Fruit fly (Drosophila melanogaster) whole organism, wandering third instar larva: Measurements from ENCODE around the gene CG33645.

Source experiments
- Abd-B ChIP-seq: fragments of >200 bp; optimal IDR thresholded peaks from 2 replicates; lab custom pipeline; 2017; ENCODE audit warnings: missing biosample characterization, missing genetic modification characterization
- CG32264 ChIP-seq: fragments of 200-800 bp; sonication (Bioruptor generic); optimal IDR thresholded peaks from 2 replicates; lab custom pipeline; 2016; ENCODE audit warnings: missing biosample characterization, missing genetic modification characterization
- CG9705 ChIP-seq: fragments of 200-800 bp; sonication (Bioruptor generic); optimal IDR thresholded peaks from 2 replicates; lab custom pipeline; 2018; ENCODE audit warnings: missing biosample characterization, mild to moderate bottlenecking, missing genetic modification characterization
- CrebA ChIP-seq: fragments of 200-800 bp; sonication (Bioruptor generic); optimal IDR thresholded peaks from 2 replicates; lab custom pipeline; 2016; ENCODE audit warnings: missing biosample characterization, mild to moderate bottlenecking, missing genetic modification characterization, borderline replicate concordance
- Dfd ChIP-seq: fragments of >200 bp; optimal IDR thresholded peaks from 2 replicates; lab custom pipeline; 2017; ENCODE audit warnings: missing biosample characterization, missing genetic modification characterization
- Dif ChIP-seq: fragments of 200-275, 200-300 bp; sonication (Bioruptor generic); optimal IDR thresholded peaks from 2 replicates; lab custom pipeline; 2018; ENCODE audit warnings: missing biosample characterization, missing genetic modification characterization; ENCODE audit not compliant: partially characterized antibody
- GATAd ChIP-seq: sonication (Bioruptor generic); optimal IDR thresholded peaks from 2 replicates; lab custom pipeline; 2016; ENCODE audit warnings: missing biosample characterization, missing genetic modification characterization
- HLH106 ChIP-seq: fragments of 200-800 bp; optimal IDR thresholded peaks from 3 replicates; lab custom pipeline; 2019; ENCODE audit warnings: missing biosample characterization, mild to moderate bottlenecking, missing genetic modification characterization, moderate library complexity
- Hnf4 ChIP-seq: fragments of 200-800 bp; sonication (Bioruptor generic); optimal IDR thresholded peaks from 2 replicates; lab custom pipeline; 2016; ENCODE audit warnings: missing biosample characterization, mild to moderate bottlenecking, missing genetic modification characterization
- Hr78 ChIP-seq: fragments of >200 bp; optimal IDR thresholded peaks from 2 replicates; lab custom pipeline; 2017; ENCODE audit warnings: missing biosample characterization, missing genetic modification characterization
- Hr83 ChIP-seq: fragments of 200-300 bp; sonication (Bioruptor generic); optimal IDR thresholded peaks from 2 replicates; lab custom pipeline; 2016; ENCODE audit warnings: missing biosample characterization, mild to moderate bottlenecking, missing genetic modification characterization, moderate library complexity; ENCODE audit not compliant: poor library complexity, severe bottlenecking
- Jra ChIP-seq: sonication (Bioruptor generic); optimal IDR thresholded peaks from 2 replicates; lab custom pipeline; 2016; ENCODE audit warnings: missing biosample characterization, missing genetic modification characterization
- Mio ChIP-seq: sonication (Bioruptor generic); optimal IDR thresholded peaks from 2 replicates; lab custom pipeline; 2016; ENCODE audit warnings: missing biosample characterization, missing genetic modification characterization
- Myc ChIP-seq: fragments of >200 bp; optimal IDR thresholded peaks from 2 replicates; lab custom pipeline; 2017
- N ChIP-seq: fragments of >200 bp; optimal IDR thresholded peaks from 2 replicates; lab custom pipeline; 2018; ENCODE audit warnings: missing biosample characterization, missing external identifiers, missing genetic modification characterization
- OdsH ChIP-seq: fragments of 200-800 bp; sonication (Bioruptor generic); optimal IDR thresholded peaks from 2 replicates; lab custom pipeline; 2016; ENCODE audit warnings: missing biosample characterization, mild to moderate bottlenecking, missing genetic modification characterization
- Rel ChIP-seq, 2 experiments: fragments of 200-800 bp; sonication (Bioruptor generic) in 1 of 2; optimal IDR thresholded peaks; 2 replicates in 1 of 2; 3 replicates in 1 of 2; lab custom pipeline; 2016 to 2019; ENCODE audit warnings: mild to moderate bottlenecking in 2 of 2, missing biosample characterization in 2 of 2, missing genetic modification characterization in 2 of 2, moderate library complexity in 1 of 2
- Sp1 ChIP-seq: fragments of 200-800 bp; sonication (Bioruptor generic); optimal IDR thresholded peaks from 3 replicates; lab custom pipeline; 2019; ENCODE audit warnings: missing biosample characterization, mild to moderate bottlenecking, missing genetic modification characterization, moderate library complexity
- Vsx2 ChIP-seq: fragments of 200-300, 225-300 bp; sonication (Bioruptor generic); optimal IDR thresholded peaks from 2 replicates; lab custom pipeline; 2018; ENCODE audit warnings: missing biosample characterization, missing genetic modification characterization; ENCODE audit not compliant: partially characterized antibody
- br ChIP-seq: fragments of 200-800 bp; sonication (Bioruptor generic); optimal IDR thresholded peaks from 2 replicates; lab custom pipeline; 2016; ENCODE audit warnings: missing biosample characterization, missing genetic modification characterization
- brk ChIP-seq: fragments of 200-800 bp; sonication (Bioruptor generic); optimal IDR thresholded peaks from 2 replicates; lab custom pipeline; 2016; ENCODE audit warnings: missing biosample characterization, mild to moderate bottlenecking, missing genetic modification characterization
- dl ChIP-seq, 2 experiments: fragments of 175-275, 200-275 bp in 1 of 2; fragments of 200-275 bp in 1 of 2; sonication (Bioruptor generic); optimal IDR thresholded peaks; lab custom pipeline; 2018; ENCODE audit warnings: mild to moderate bottlenecking in 2 of 2, missing biosample characterization in 2 of 2, missing genetic modification characterization in 2 of 2, moderate library complexity in 2 of 2; ENCODE audit not compliant: partially characterized antibody in 2 of 2, insufficient read depth in 1 of 2
- dmrt93B ChIP-seq: fragments of 200-800 bp; sonication (Bioruptor generic); optimal IDR thresholded peaks from 2 replicates; lab custom pipeline; 2018; ENCODE audit warnings: missing biosample characterization, mild to moderate bottlenecking, missing genetic modification characterization
- dsf ChIP-seq: sonication (Bioruptor generic); optimal IDR thresholded peaks from 2 replicates; lab custom pipeline; 2016; ENCODE audit warnings: missing biosample characterization, missing genetic modification characterization, borderline replicate concordance
- ey ChIP-seq: fragments of 200-800 bp; sonication (Bioruptor generic); optimal IDR thresholded peaks from 2 replicates; lab custom pipeline; 2016; ENCODE audit warnings: missing biosample characterization, missing genetic modification characterization
- foxo ChIP-seq, 2 experiments: fragments of 200-800 bp; sonication (Bioruptor generic); optimal IDR thresholded peaks; 2 replicates in 1 of 2; 3 replicates in 1 of 2; lab custom pipeline; 2016 to 2017; ENCODE audit warnings: missing biosample characterization in 2 of 2, missing genetic modification characterization in 2 of 2
- fru ChIP-seq: fragments of 200-800 bp; sonication (Bioruptor generic); optimal IDR thresholded peaks from 3 replicates; lab custom pipeline; 2016; ENCODE audit warnings: missing biosample characterization, mild to moderate bottlenecking, missing genetic modification characterization
- h ChIP-seq: fragments of 200-800 bp; sonication (Bioruptor generic); optimal IDR thresholded peaks from 3 replicates; lab custom pipeline; 2016; ENCODE audit warnings: missing biosample characterization, mild to moderate bottlenecking, missing genetic modification characterization
- jim ChIP-seq: fragments of 175-275, 200-325 bp; sonication (Bioruptor generic); optimal IDR thresholded peaks from 2 replicates; lab custom pipeline; 2016; ENCODE audit warnings: missing biosample characterization, mild to moderate bottlenecking, missing genetic modification characterization
- lola ChIP-seq: fragments of >200 bp; optimal IDR thresholded peaks from 2 replicates; lab custom pipeline; 2017; ENCODE audit warnings: missing biosample characterization, missing genetic modification characterization
- pan ChIP-seq: fragments of >200 bp; optimal IDR thresholded peaks from 2 replicates; lab custom pipeline; 2017
- psq ChIP-seq: fragments of 200-800 bp; sonication (Bioruptor generic); optimal IDR thresholded peaks from 3 replicates; lab custom pipeline; 2017; ENCODE audit warnings: missing biosample characterization, mild to moderate bottlenecking, missing genetic modification characterization, moderate library complexity
- rgr ChIP-seq: fragments of 200-800 bp; sonication (Bioruptor generic); optimal IDR thresholded peaks from 3 replicates; lab custom pipeline; 2016; ENCODE audit warnings: missing biosample characterization, mild to moderate bottlenecking, missing genetic modification characterization
- sage ChIP-seq: fragments of 200-800 bp; sonication (Bioruptor generic); optimal IDR thresholded peaks from 2 replicates; lab custom pipeline; 2016; ENCODE audit warnings: missing biosample characterization, mild to moderate bottlenecking, missing genetic modification characterization
- sv ChIP-seq: fragments of 200-800 bp; sonication (Bioruptor generic); optimal IDR thresholded peaks from 3 replicates; lab custom pipeline; 2016; ENCODE audit warnings: missing biosample characterization, missing genetic modification characterization
- tai ChIP-seq: sonication (Bioruptor generic); optimal IDR thresholded peaks from 2 replicates; lab custom pipeline; 2016; ENCODE audit warnings: missing biosample characterization, missing genetic modification characterization
- usp ChIP-seq: fragments of >200 bp; optimal IDR thresholded peaks from 2 replicates; lab custom pipeline; 2017; ENCODE audit warnings: missing biosample characterization, missing genetic modification characterization
- woc ChIP-seq: sonication (Bioruptor generic); optimal IDR thresholded peaks from 2 replicates; lab custom pipeline; 2016; ENCODE audit warnings: missing biosample characterization, mild to moderate bottlenecking, missing genetic modification characterization

CG33645 gene

dm6 chr2L:13542476-13542875 is 9.9 kb downstream of the CG33645 start, which contains the start of gene CG9263:
Gene CG9263, minus strand, starts transcription at chr2L:13542576.
- TF ChIP-seq psq (GFP tag; lab: Kevin White, UChicago) (no peak), HLH106 (no peak), Myc (lab: Kevin White, UChicago) (no peak), ey (GFP tag; lab: Kevin White, UChicago) (no peak), brk (GFP tag; lab: Kevin White, UChicago) (no peak), fru (GFP tag; lab: Kevin White, UChicago) (no peak), N (GFP tag; lab: Kevin White, UChicago) (no peak), Abd-B (GFP tag; lab: Kevin White, UChicago) (no peak), Dfd (GFP tag; lab: Kevin White, UChicago) (no peak), lola (no peak), Hr83 (no peak), pan (lab: Kevin White, UChicago) (no peak), dmrt93B (no peak), Mio (no peak), rgr (no peak), jim (GFP tag; lab: Kevin White, UChicago) (no peak), usp (no peak), tai (no peak), OdsH (GFP tag; lab: Kevin White, UChicago) (no peak)
- TF ChIP-seq, all 38 proteins: peak for 0

dm6 chr2L:13545678-13546077 is 13.1 kb downstream of the CG33645 start:
- TF ChIP-seq lola: no peak
- TF ChIP-seq Dfd (GFP tag; lab: Kevin White, UChicago): no peak
- no peak for TF ChIP-seq CrebA (GFP tag; lab: Kevin White, UChicago)
- TF ChIP-seq dl (GFP tag; optimal IDR thresholded peaks at IDR 0.05; lab: Kevin White, UChicago; ENCODE audit: insufficient read depth in 1 of 2, partially characterized antibody in 2 of 2): no peak
- no peak for TF ChIP-seq tai
- TF ChIP-seq usp: no peak
- no peak for TF ChIP-seq Jra (GFP tag; lab: Kevin White, UChicago)
- no peak for TF ChIP-seq dmrt93B
- TF ChIP-seq GATAd (GFP tag; lab: Kevin White, UChicago): no peak
- no peak for TF ChIP-seq HLH106
- TF ChIP-seq Vsx2 (GFP tag; lab: Kevin White, UChicago): no peak
- TF ChIP-seq Rel (GFP tag; optimal IDR thresholded peaks at IDR 0.05; lab: Kevin White, UChicago): no peak
- no peak for TF ChIP-seq Rel (tag; optimal IDR thresholded peaks at IDR 0.05; lab: Kevin White, UChicago)
- TF ChIP-seq psq (GFP tag; lab: Kevin White, UChicago): no peak
- no peak for TF ChIP-seq Hr83
- no peak for TF ChIP-seq jim (GFP tag; lab: Kevin White, UChicago)
- TF ChIP-seq N (GFP tag; lab: Kevin White, UChicago): no peak

- peak; percentile 47 for TF ChIP-seq CG9705
- TF ChIP-seq Dif (GFP tag; lab: Kevin White, UChicago): no peak
- TF ChIP-seq Dfd (GFP tag; lab: Kevin White, UChicago): no peak
- peak; percentile 69 for TF ChIP-seq br (GFP tag; lab: Kevin White, UChicago)
- no peak for TF ChIP-seq Rel (GFP tag; optimal IDR thresholded peaks at IDR 0.05; lab: Kevin White, UChicago)
- TF ChIP-seq Rel (tag; optimal IDR thresholded peaks at IDR 0.05; lab: Kevin White, UChicago): peak; percentile 69
- TF ChIP-seq sage (GFP tag; lab: Kevin White, UChicago): no peak
- TF ChIP-seq HLH106: peak; percentile 74
- TF ChIP-seq tai: peak; percentile 53
- no peak for TF ChIP-seq dl (GFP tag; optimal IDR thresholded peaks at IDR 0.05; lab: Kevin White, UChicago; ENCODE audit: insufficient read depth in 1 of 2, partially characterized antibody in 2 of 2)
- TF ChIP-seq CrebA (GFP tag; lab: Kevin White, UChicago): no peak
- TF ChIP-seq lola: no peak
- peak; percentile 50 for TF ChIP-seq Hnf4 (GFP tag; lab: Kevin White, UChicago)
- peak; percentile 66 for TF ChIP-seq OdsH (GFP tag; lab: Kevin White, UChicago)
- no peak for TF ChIP-seq brk (GFP tag; lab: Kevin White, UChicago)
- TF ChIP-seq jim (GFP tag; lab: Kevin White, UChicago): no peak
- TF ChIP-seq woc (GFP tag; lab: Kevin White, UChicago): peak; percentile 73
- TF ChIP-seq usp: no peak
- TF ChIP-seq N (GFP tag; lab: Kevin White, UChicago): no peak
- TF ChIP-seq psq (GFP tag; lab: Kevin White, UChicago): peak; percentile 51
- TF ChIP-seq GATAd (GFP tag; lab: Kevin White, UChicago): no peak
- TF ChIP-seq ey (GFP tag; lab: Kevin White, UChicago): peak; percentile 75
- peak; percentile 26 for TF ChIP-seq sv
- peak; percentile 52 for TF ChIP-seq Jra (GFP tag; lab: Kevin White, UChicago)
- peak; percentile 84 for TF ChIP-seq fru (GFP tag; lab: Kevin White, UChicago)
- no peak for TF ChIP-seq Vsx2 (GFP tag; lab: Kevin White, UChicago)
- TF ChIP-seq foxo (GFP tag; optimal IDR thresholded peaks at IDR 0.05; lab: Kevin White, UChicago): peak in 1 of 2 experiments; percentile 82
- TF ChIP-seq pan (lab: Kevin White, UChicago): no peak
- TF ChIP-seq CG32264: no peak
- no peak for TF ChIP-seq Myc (lab: Kevin White, UChicago)
- peak; percentile 61 for TF ChIP-seq rgr
- no peak for TF ChIP-seq Abd-B (GFP tag; lab: Kevin White, UChicago)
- no peak for TF ChIP-seq Hr78 (GFP tag; lab: Kevin White, UChicago)
- no peak for TF ChIP-seq Mio
- no peak for TF ChIP-seq dsf (GFP tag; lab: Kevin White, UChicago)
- TF ChIP-seq Hr83: no peak
- TF ChIP-seq dmrt93B: peak; percentile 78
- peak; percentile 68 for TF ChIP-seq Sp1 (GFP tag; lab: Kevin White, UChicago)
- TF ChIP-seq h: peak; percentile 81
Observed at dm6 chr2L:13547738-13548726, 15.4 kb downstream of the CG33645 start.
